Fruit fly (Drosophila melanogaster) Kc167 (cell line): ENCODE measurements around the gene CG43673.

ENCODE experiments used
- Sin3A ChIP-seq: fragments of >200 bp; optimal IDR thresholded peaks from 2 replicates; lab custom pipeline; 2018; ENCODE audit warnings: missing external identifiers
- h ChIP-seq: fragments of >200 bp; optimal IDR thresholded peaks from 3 replicates; lab custom pipeline; 2018; ENCODE audit warnings: missing external identifiers
- ttk ChIP-seq: sonication (Bioruptor generic); optimal IDR thresholded peaks from 2 replicates; lab custom pipeline; 2017; ENCODE audit warnings: missing external identifiers

- TF ChIP-seq Sin3A (lab: Kevin White, UChicago) (no peak), ttk (lab: Kevin White, UChicago) (no peak), h (lab: Kevin White, UChicago) (no peak)
Observed at dm6 chrX:15783610-15784009, 4.7 kb downstream of the CG43673 start, which contains the start of gene Efhc1.1.
